Worm (Caenorhabditis elegans) whole organism, early embryonic: ENCODE data around the gene F46F3.3.

Experiments
- B0310.2 ChIP-seq: sonication (generic microtip); optimal IDR thresholded peaks from 2 replicates; lab custom pipeline; 2016; ENCODE audit warnings: mild to moderate bottlenecking, missing genetic modification characterization, missing compliant biosample characterization
- F13C5.2 ChIP-seq: sonication (generic microtip); optimal IDR thresholded peaks from 2 replicates; lab custom pipeline; 2017; ENCODE audit warnings: mild to moderate bottlenecking, missing genetic modification characterization, inconsistent platforms, missing compliant biosample characterization
- ama-1 ChIP-seq: fragments of 150-350 bp; optimal IDR thresholded peaks from 2 replicates; lab custom pipeline; 2014
- ceh-13 ChIP-seq: fragments of 200-800 bp; sonication (Bioruptor generic); optimal IDR thresholded peaks from 2 replicates; lab custom pipeline; 2018; ENCODE audit warnings: mild to moderate bottlenecking, missing genetic modification characterization, missing compliant biosample characterization
- flt-1 ChIP-seq: fragments of 200-800 bp; sonication (Bioruptor generic); IDR thresholded peaks from 2 replicates; pipeline ENCODE4 v1.3.6; 2022; ENCODE audit warnings: missing genetic modification characterization, missing compliant biosample characterization
- hmbx-1 ChIP-seq: sonication (generic microtip); optimal IDR thresholded peaks from 2 replicates; lab custom pipeline; 2016; ENCODE audit warnings: mild to moderate bottlenecking, missing genetic modification characterization, missing compliant biosample characterization
- hmg-4 ChIP-seq: fragments of 200-800 bp; sonication (Bioruptor generic); optimal IDR thresholded peaks from 2 replicates; lab custom pipeline; 2018; ENCODE audit warnings: mild to moderate bottlenecking, missing genetic modification characterization, missing compliant biosample characterization
- hnd-1 ChIP-seq: sonication (generic microtip); optimal IDR thresholded peaks from 2 replicates; lab custom pipeline; 2016; ENCODE audit warnings: missing genetic modification characterization, missing compliant biosample characterization
- pes-1 ChIP-seq: fragments of 200-800 bp; sonication (Bioruptor generic); IDR thresholded peaks from 2 replicates; pipeline ENCODE4 v1.3.6; 2022; ENCODE audit warnings: missing genetic modification reagents, missing genetic modification characterization, missing compliant biosample characterization
- scrt-1 ChIP-seq: fragments of 200-800 bp; sonication (Bioruptor generic); IDR thresholded peaks from 2 replicates; pipeline ENCODE4 v1.3.6; 2022; ENCODE audit warnings: missing genetic modification characterization, missing compliant biosample characterization
- tbx-11 ChIP-seq: fragments of 200-800 bp; sonication (Bioruptor generic); IDR thresholded peaks from 2 replicates; pipeline ENCODE4 v1.3.6; 2022; ENCODE audit warnings: missing genetic modification characterization, missing compliant biosample characterization
- tbx-37 ChIP-seq: fragments of 200-800 bp; sonication (Bioruptor generic); conservative IDR thresholded peaks from 2 replicates; pipeline ENCODE4 v1.3.6; 2022; ENCODE audit warnings: missing genetic modification reagents, missing genetic modification characterization, missing compliant biosample characterization
- tra-4 ChIP-seq: sonication (generic microtip); optimal IDR thresholded peaks from 2 replicates; lab custom pipeline; 2017; ENCODE audit warnings: missing genetic modification characterization, missing compliant biosample characterization

- TF ChIP-seq tbx-37 (GFP tag; lab: Robert Waterston, UW) (no peak), scrt-1 (no peak), flt-1 (no peak), ama-1 (lab: Kevin White, UChicago) (no peak), B0310.2 (tag; lab: Kevin White, UChicago) (no peak), pes-1 (no peak), hnd-1 (tag; lab: Kevin White, UChicago) (no peak), F13C5.2 (tag; lab: Kevin White, UChicago) (no peak), hmbx-1 (tag; lab: Kevin White, UChicago) (no peak), tra-4 (tag; lab: Kevin White, UChicago) (no peak), hmg-4 (GFP tag; lab: Kevin White, UChicago) (no peak), ceh-13 (GFP tag; lab: Kevin White, UChicago) (no peak), tbx-11 (GFP tag; lab: Robert Waterston, UW) (no peak)
Measured at ce11 chrV:11620081-11620480, 47.2 kb upstream of the F46F3.3 start.
